Fruit fly (Drosophila melanogaster) whole organism, embryonic: ENCODE results near the gene CG5815.

Experiments used
- CG10366 ChIP-seq: fragments of 200-800 bp; sonication (Bioruptor generic); IDR thresholded peaks from 2 replicates; pipeline ENCODE4 v1.3.6; 2022; ENCODE audit warnings: missing biosample characterization, missing genetic modification characterization
- CG15696 ChIP-seq: fragments of 200-800 bp; sonication (Bioruptor generic); optimal IDR thresholded peaks from 2 replicates; lab custom pipeline; 2019; ENCODE audit warnings: missing biosample characterization, mild to moderate bottlenecking, missing genetic modification characterization, moderate library complexity
- CG16863 ChIP-seq: fragments of 200-800 bp; sonication (Bioruptor generic); optimal IDR thresholded peaks from 3 replicates; lab custom pipeline; 2016; ENCODE audit warnings: missing biosample characterization, missing genetic modification characterization
- CG8290 ChIP-seq, 3 experiments: fragments of 200-800 bp; sonication (Bioruptor generic); optimal IDR thresholded peaks; 2 replicates each; lab custom pipeline; 2016 to 2019; ENCODE audit warnings: missing biosample characterization in 3 of 3, missing genetic modification characterization in 3 of 3, mild to moderate bottlenecking in 2 of 3, moderate library complexity in 1 of 3
- Dip2 ChIP-seq: fragments of 200-800 bp; sonication (Bioruptor generic); IDR thresholded peaks from 2 replicates; pipeline ENCODE4 v1.3.6; 2022; ENCODE audit warnings: missing biosample characterization, missing genetic modification characterization
- Hr51 ChIP-seq, 2 experiments: fragments of 200-800 bp; sonication (Bioruptor generic); optimal IDR thresholded peaks; 2 replicates in 1 of 2; 3 replicates in 1 of 2; lab custom pipeline; 2016 to 2018; ENCODE audit warnings: missing biosample characterization in 2 of 2, missing genetic modification characterization in 2 of 2, mild to moderate bottlenecking in 1 of 2, moderate library complexity in 1 of 2
- Spps ChIP-seq: fragments of 200-800 bp; sonication (Bioruptor generic); optimal IDR thresholded peaks from 2 replicates; lab custom pipeline; 2018; ENCODE audit warnings: missing biosample characterization, mild to moderate bottlenecking, missing genetic modification characterization
- bigmax ChIP-seq: fragments of 200-800 bp; sonication (Bioruptor generic); optimal IDR thresholded peaks from 2 replicates; lab custom pipeline; 2018; ENCODE audit warnings: missing biosample characterization, mild to moderate bottlenecking, missing genetic modification characterization
- br ChIP-seq: fragments of >200 bp; optimal IDR thresholded peaks from 2 replicates; lab custom pipeline; 2017
- crc ChIP-seq: fragments of 200-800 bp; sonication (Bioruptor generic); optimal IDR thresholded peaks from 2 replicates; lab custom pipeline; 2016; ENCODE audit warnings: missing biosample characterization, missing genetic modification characterization
- inv ChIP-seq: fragments of 200-800 bp; sonication (Bioruptor generic); IDR thresholded peaks from 2 replicates; pipeline ENCODE4 v1.3.6; 2022; ENCODE audit warnings: missing biosample characterization, missing genetic modification characterization; ENCODE audit not compliant: partially characterized antibody
- rib ChIP-seq: fragments of 200-800 bp; sonication (Bioruptor generic); IDR thresholded peaks from 2 replicates; pipeline ENCODE4 v1.3.6; 2022; ENCODE audit warnings: missing biosample characterization, missing genetic modification characterization
- trh ChIP-seq: fragments of 200-800 bp; sonication (Bioruptor generic); optimal IDR thresholded peaks from 2 replicates; lab custom pipeline; 2016; ENCODE audit warnings: missing biosample characterization, missing genetic modification characterization

DNA sequence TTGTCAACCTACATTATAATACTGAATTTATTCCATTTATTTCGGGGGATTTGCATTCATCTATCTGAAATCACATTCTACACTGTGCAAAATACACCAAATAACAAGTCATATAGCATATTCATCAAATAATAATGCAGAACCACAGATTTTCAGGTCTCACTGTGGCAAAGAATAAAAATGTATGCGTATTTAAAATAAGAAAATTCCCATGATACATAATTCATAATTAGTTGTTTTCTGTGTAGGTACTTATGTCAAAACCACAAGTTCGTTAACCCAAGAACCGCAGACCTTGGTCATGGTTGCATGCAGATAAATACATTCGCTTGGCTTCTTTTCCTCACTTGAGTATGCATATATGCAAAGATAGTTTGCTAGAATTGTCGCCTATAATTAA lies 20.1 kb upstream of the CG5815 start:
- TF ChIP-seq Spps (tag; lab: Kevin White, UChicago) (no peak), inv (GFP tag; lab: Robert Waterston, UW) (no peak), bigmax (no peak), trh (GFP tag; lab: Kevin White, UChicago) (no peak), CG10366 (GFP tag; lab: Robert Waterston, UW) (no peak), Hr51 (GFP tag; optimal IDR thresholded peaks at IDR 0.05; lab: Kevin White, UChicago) (no peak), rib (no peak), br (lab: Kevin White, UChicago) (no peak), CG8290 (GFP tag; optimal IDR thresholded peaks at IDR 0.05; lab: Kevin White, UChicago) (no peak), CG8290 (tag; optimal IDR thresholded peaks at IDR 0.05; lab: Kevin White, UChicago) (no peak), CG15696 (tag; lab: Kevin White, UChicago) (no peak), Dip2 (GFP tag; lab: Robert Waterston, UW) (no peak), CG16863 (GFP tag; lab: Kevin White, UChicago) (no peak), crc (GFP tag; lab: Kevin White, UChicago) (no peak)
